Worm (Caenorhabditis elegans) whole organism, L3 larva: ENCODE data around the gene T26H5.9.

Experiments
- ZK546.5 ChIP-seq: sonication (generic microtip); optimal IDR thresholded peaks from 2 replicates; lab custom pipeline; 2017; ENCODE audit warnings: missing biosample characterization, missing genetic modification characterization
- ama-1 ChIP-seq: fragments of 150-350 bp; optimal IDR thresholded peaks from 2 replicates; lab custom pipeline; 2018
- ceh-82 ChIP-seq: fragments of 150-350 bp; optimal IDR thresholded peaks from 2 replicates; lab custom pipeline; 2014; ENCODE audit warnings: missing biosample characterization, missing genetic modification characterization
- daf-12 ChIP-seq: fragments of 150-350 bp; optimal IDR thresholded peaks from 2 replicates; lab custom pipeline; 2014; ENCODE audit warnings: missing biosample characterization, missing genetic modification reagents, missing genetic modification characterization
- elt-1 ChIP-seq: fragments of 150-350 bp; optimal IDR thresholded peaks from 2 replicates; lab custom pipeline; 2014; ENCODE audit warnings: missing biosample characterization, missing genetic modification characterization
- elt-3 ChIP-seq, 3 experiments: fragments of 150-350 bp in 1 of 3; sonication (generic microtip) in 2 of 3; optimal IDR thresholded peaks; 2 replicates in 2 of 3; 4 replicates in 1 of 3; lab custom pipeline; 2014 to 2017; ENCODE audit warnings: missing biosample characterization in 3 of 3, missing genetic modification characterization in 3 of 3
- fkh-10 ChIP-seq: sonication (generic microtip); optimal IDR thresholded peaks from 2 replicates; lab custom pipeline; 2017; ENCODE audit warnings: missing biosample characterization, missing genetic modification reagents, missing genetic modification characterization
- lin-39 ChIP-seq: fragments of 150-350 bp; optimal IDR thresholded peaks from 2 replicates; lab custom pipeline; 2018; ENCODE audit warnings: missing biosample characterization, missing genetic modification reagents, missing genetic modification characterization
- mdl-1 ChIP-seq: fragments of 150-350 bp; optimal IDR thresholded peaks from 2 replicates; lab custom pipeline; 2014; ENCODE audit warnings: missing biosample characterization, missing genetic modification characterization
- nhr-11 ChIP-seq: fragments of 150-350 bp; optimal IDR thresholded peaks from 2 replicates; lab custom pipeline; 2014; ENCODE audit warnings: missing biosample characterization, missing genetic modification characterization
- nhr-12 ChIP-seq: fragments of 150-350 bp; optimal IDR thresholded peaks from 2 replicates; lab custom pipeline; 2014; ENCODE audit warnings: missing biosample characterization, missing genetic modification characterization

- TF ChIP-seq ceh-82 (tag; lab: Kevin White, UChicago) (no peak), nhr-11 (no peak), daf-12 (tag; lab: Kevin White, UChicago) (no peak), mdl-1 (no peak), lin-39 (no peak), elt-3 (tag; optimal IDR thresholded peaks at IDR 0.05; lab: Kevin White, UChicago) (no peak), nhr-12 (tag; lab: Kevin White, UChicago) (no peak), ama-1 (lab: Kevin White, UChicago) (no peak), fkh-10 (GFP tag; lab: Kevin White, UChicago) (no peak), ZK546.5 (tag; lab: Kevin White, UChicago) (no peak), elt-1 (tag; lab: Kevin White, UChicago) (no peak)
Observed at ce11 chrV:15479107-15479506, 34.4 kb downstream of the T26H5.9 start.
